Worm (Caenorhabditis elegans) whole organism, L1 larva: ENCODE results near the gene F41B4.1.

Experiments
- C04F5.9 ChIP-seq: sonication (generic microtip); optimal IDR thresholded peaks from 2 replicates; lab custom pipeline; 2016; ENCODE audit warnings: missing genetic modification characterization, missing compliant biosample characterization
- C16A3.4 ChIP-seq: fragments of 150-350 bp; optimal IDR thresholded peaks from 2 replicates; lab custom pipeline; 2014; ENCODE audit warnings: missing biosample characterization, missing genetic modification characterization
- F16B12.6 ChIP-seq: fragments of 150-350 bp; optimal IDR thresholded peaks from 2 replicates; lab custom pipeline; 2014; ENCODE audit warnings: missing biosample characterization, missing genetic modification characterization
- Y116A8C.19 ChIP-seq: sonication (generic microtip); optimal IDR thresholded peaks from 2 replicates; lab custom pipeline; 2016; ENCODE audit warnings: missing compliant biosample characterization, missing genetic modification characterization, borderline replicate concordance
- aly-2 ChIP-seq: fragments of 150-350 bp; optimal IDR thresholded peaks from 2 replicates; lab custom pipeline; 2014; ENCODE audit warnings: missing biosample characterization, missing genetic modification characterization
- blmp-1 ChIP-seq: fragments of 150-350 bp; optimal IDR thresholded peaks from 2 replicates; lab custom pipeline; 2014; ENCODE audit warnings: missing biosample characterization, missing genetic modification characterization
- ceh-63 ChIP-seq: fragments of 200-800 bp; sonication (Bioruptor generic); optimal IDR thresholded peaks from 2 replicates; lab custom pipeline; 2018; ENCODE audit warnings: mild to moderate bottlenecking, missing genetic modification characterization, missing compliant biosample characterization
- ceh-8 ChIP-seq: fragments of 200-800 bp; sonication (Bioruptor generic); optimal IDR thresholded peaks from 2 replicates; lab custom pipeline; 2018; ENCODE audit warnings: mild to moderate bottlenecking, missing genetic modification characterization, moderate library complexity, missing compliant biosample characterization
- dpl-1 ChIP-seq, 3 experiments: fragments of 150-350 bp in 2 of 3; sonication (generic microtip) in 1 of 3; optimal IDR thresholded peaks; 2 replicates each; lab custom pipeline; 2014 to 2017; ENCODE audit warnings: missing biosample characterization in 3 of 3, missing genetic modification characterization in 3 of 3, missing genetic modification reagents in 3 of 3
- dsc-1 ChIP-seq: sonication (generic microtip); optimal IDR thresholded peaks from 2 replicates; lab custom pipeline; 2016; ENCODE audit warnings: mild to moderate bottlenecking, missing genetic modification characterization, missing compliant biosample characterization
- egl-27 ChIP-seq, 2 experiments: fragments of 150-350 bp in 1 of 2; sonication (generic microtip); optimal IDR thresholded peaks; 3 replicates each; lab custom pipeline; 2017 to 2018; ENCODE audit warnings: missing biosample characterization in 2 of 2, missing genetic modification characterization in 2 of 2, missing genetic modification reagents in 2 of 2
- elt-2 ChIP-seq: sonication (generic microtip); optimal IDR thresholded peaks from 2 replicates; lab custom pipeline; 2016; ENCODE audit warnings: missing genetic modification characterization, mild to moderate bottlenecking, inconsistent platforms, missing compliant biosample characterization, missing genetic modification reagents
- fkh-4 ChIP-seq: sonication (generic microtip); optimal IDR thresholded peaks from 2 replicates; lab custom pipeline; 2016; ENCODE audit warnings: missing compliant biosample characterization, missing genetic modification characterization, borderline replicate concordance
- fkh-8 ChIP-seq: sonication (generic microtip); optimal IDR thresholded peaks from 2 replicates; lab custom pipeline; 2016; ENCODE audit warnings: mild to moderate bottlenecking, missing genetic modification characterization, missing compliant biosample characterization
- fos-1 ChIP-seq: fragments of 150-350 bp; optimal IDR thresholded peaks from 2 replicates; lab custom pipeline; 2014; ENCODE audit warnings: missing biosample characterization, missing genetic modification characterization
- hlh-17 ChIP-seq: fragments of 200-800 bp; sonication (Bioruptor generic); optimal IDR thresholded peaks from 2 replicates; lab custom pipeline; 2018; ENCODE audit warnings: missing genetic modification characterization, mild to moderate bottlenecking, missing compliant biosample characterization, moderate library complexity, borderline replicate concordance
- irx-1 ChIP-seq: sonication (generic microtip); optimal IDR thresholded peaks from 2 replicates; lab custom pipeline; 2016; ENCODE audit warnings: missing genetic modification characterization, missing compliant biosample characterization
- isw-1 ChIP-seq: fragments of 200-800 bp; sonication (Bioruptor generic); IDR thresholded peaks from 2 replicates; pipeline ENCODE4 v1.3.6; 2022; ENCODE audit warnings: missing genetic modification characterization, missing compliant biosample characterization
- jun-1 ChIP-seq: fragments of 150-350 bp; optimal IDR thresholded peaks from 2 replicates; lab custom pipeline; 2014; ENCODE audit warnings: missing biosample characterization, missing genetic modification reagents, missing genetic modification characterization
- lin-13 ChIP-seq: fragments of 150-350 bp; optimal IDR thresholded peaks from 2 replicates; lab custom pipeline; 2014; ENCODE audit warnings: missing biosample characterization, missing genetic modification reagents, missing genetic modification characterization
- lin-14 ChIP-seq: fragments of 200-800 bp; sonication (Bioruptor generic); optimal IDR thresholded peaks from 2 replicates; lab custom pipeline; 2018; ENCODE audit warnings: mild to moderate bottlenecking, missing genetic modification characterization, moderate library complexity, missing compliant biosample characterization
- lin-15B ChIP-seq: fragments of 150-350 bp; sonication (generic microtip); optimal IDR thresholded peaks from 3 replicates; lab custom pipeline; 2014; ENCODE audit warnings: missing biosample characterization, missing genetic modification characterization
- lin-35 ChIP-seq, 2 experiments: fragments of 150-350 bp; optimal IDR thresholded peaks; 2 replicates each; lab custom pipeline; 2014; ENCODE audit warnings: missing biosample characterization in 2 of 2, missing genetic modification characterization in 2 of 2, missing genetic modification reagents in 2 of 2
- lin-39 ChIP-seq: fragments of 150-350 bp; optimal IDR thresholded peaks from 2 replicates; lab custom pipeline; 2014; ENCODE audit warnings: missing biosample characterization, missing genetic modification reagents, missing genetic modification characterization
- lsy-2 ChIP-seq, 2 experiments: fragments of 150-350 bp; optimal IDR thresholded peaks; 2 replicates each; lab custom pipeline; 2014; ENCODE audit warnings: missing biosample characterization in 2 of 2, missing genetic modification characterization in 2 of 2
- mab-9 ChIP-seq: fragments of 200-800 bp; sonication (Bioruptor generic); IDR thresholded peaks from 2 replicates; pipeline ENCODE4 v1.3.6; 2022; ENCODE audit warnings: missing genetic modification reagents, missing genetic modification characterization, missing compliant biosample characterization
- mdl-1 ChIP-seq, 2 experiments: fragments of 150-350 bp; optimal IDR thresholded peaks; 2 replicates each; lab custom pipeline; 2014 to 2017; ENCODE audit warnings: missing biosample characterization in 2 of 2, missing genetic modification characterization in 2 of 2, inconsistent platforms in 1 of 2
- mep-1 ChIP-seq: fragments of 150-350 bp; optimal IDR thresholded peaks from 2 replicates; lab custom pipeline; 2014; ENCODE audit warnings: missing biosample characterization, missing genetic modification characterization
- nhr-19 ChIP-seq: fragments of 200-800 bp; sonication (Bioruptor generic); conservative IDR thresholded peaks from 2 replicates; pipeline ENCODE4 v1.3.6; 2022; ENCODE audit warnings: missing genetic modification characterization, missing compliant biosample characterization
- nhr-47 ChIP-seq: sonication (generic microtip); optimal IDR thresholded peaks from 2 replicates; lab custom pipeline; 2016; ENCODE audit warnings: mild to moderate bottlenecking, missing genetic modification characterization, moderate library complexity, missing compliant biosample characterization
- nhr-71 ChIP-seq: sonication (generic microtip); optimal IDR thresholded peaks from 2 replicates; lab custom pipeline; 2016; ENCODE audit warnings: mild to moderate bottlenecking, missing genetic modification characterization, moderate library complexity, missing compliant biosample characterization
- nhr-76 ChIP-seq: sonication (generic microtip); optimal IDR thresholded peaks from 2 replicates; lab custom pipeline; 2017; ENCODE audit warnings: missing biosample characterization, missing genetic modification characterization
- nhr-84 ChIP-seq: sonication (generic microtip); optimal IDR thresholded peaks from 2 replicates; lab custom pipeline; 2017; ENCODE audit warnings: missing biosample characterization, missing genetic modification characterization
- nhr-90 ChIP-seq: sonication (generic microtip); optimal IDR thresholded peaks from 2 replicates; lab custom pipeline; 2016; ENCODE audit warnings: mild to moderate bottlenecking, missing genetic modification characterization, missing compliant biosample characterization; ENCODE audit not compliant: poor library complexity
- pax-3 ChIP-seq: fragments of 200-800 bp; sonication (Bioruptor generic); optimal IDR thresholded peaks from 2 replicates; lab custom pipeline; 2018; ENCODE audit warnings: mild to moderate bottlenecking, missing genetic modification characterization, moderate library complexity, missing compliant biosample characterization
- pqm-1 ChIP-seq: sonication (generic microtip); optimal IDR thresholded peaks from 3 replicates; lab custom pipeline; 2017; ENCODE audit warnings: missing biosample characterization, missing genetic modification characterization
- rnt-1 ChIP-seq: sonication (generic microtip); optimal IDR thresholded peaks from 2 replicates; lab custom pipeline; 2016; ENCODE audit warnings: mild to moderate bottlenecking, missing genetic modification characterization, moderate library complexity, missing compliant biosample characterization
- skn-1 ChIP-seq: fragments of 150-350 bp; optimal IDR thresholded peaks from 2 replicates; lab custom pipeline; 2014; ENCODE audit warnings: missing biosample characterization, missing genetic modification characterization
- tlp-1 ChIP-seq: fragments of 150-350 bp; optimal IDR thresholded peaks from 2 replicates; lab custom pipeline; 2014; ENCODE audit warnings: missing biosample characterization, missing genetic modification characterization
- unc-130 ChIP-seq: fragments of 150-350 bp; optimal IDR thresholded peaks from 2 replicates; lab custom pipeline; 2017; ENCODE audit warnings: missing biosample characterization, missing genetic modification characterization, inconsistent platforms
- unc-86 ChIP-seq: sonication (generic microtip); optimal IDR thresholded peaks from 2 replicates; lab custom pipeline; 2016; ENCODE audit warnings: missing genetic modification characterization, missing compliant biosample characterization

Gene F41B4.1

DNA sequence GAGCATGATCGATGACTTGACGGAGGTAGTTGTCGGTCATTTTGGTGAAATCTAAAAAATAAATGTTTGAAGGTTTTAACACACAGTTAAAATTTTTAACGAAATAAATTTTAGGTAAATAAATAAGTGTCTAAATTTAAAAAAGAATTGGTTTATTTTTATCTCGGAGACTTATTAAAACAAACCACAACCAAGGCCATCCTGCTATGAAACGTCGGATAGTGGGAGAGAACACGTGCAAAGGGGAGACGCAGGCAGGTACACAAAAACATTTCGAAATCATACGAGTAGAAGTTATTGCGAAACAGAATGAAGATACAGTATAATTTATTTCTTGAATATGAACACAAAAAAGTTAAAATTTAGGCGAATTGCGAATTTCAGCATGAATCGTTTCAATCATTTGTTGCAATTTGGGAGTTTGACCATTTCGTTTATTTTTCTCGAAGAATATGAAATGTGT, 10.4 kb upstream of the F41B4.1 start, which contains the start of gene F41B4.3 (continued):
- TF ChIP-seq skn-1 (tag; lab: Kevin White, UChicago) (peak; percentile 61), dsc-1 (tag; lab: Kevin White, UChicago) (no peak), nhr-76 (tag; lab: Kevin White, UChicago) (no peak), tlp-1 (tag; lab: Kevin White, UChicago) (no peak), nhr-47 (tag; lab: Kevin White, UChicago) (peak; percentile 29), egl-27 (tag; optimal IDR thresholded peaks at IDR 0.05; lab: Kevin White, UChicago) (no peak), irx-1 (tag; lab: Kevin White, UChicago) (no peak), fkh-8 (tag; lab: Kevin White, UChicago) (no peak), C04F5.9 (tag; lab: Kevin White, UChicago) (no peak), nhr-19 (GFP tag; lab: Robert Waterston, UW) (no peak), mab-9 (no peak), unc-86 (no peak), lin-35 (GFP tag; optimal IDR thresholded peaks at IDR 0.05; lab: Kevin White, UChicago) (peak in 1 of 2 experiments; percentile 9), rnt-1 (tag; lab: Kevin White, UChicago) (peak; percentile 29), lin-15B (tag; lab: Kevin White, UChicago) (no peak), lin-13 (GFP tag; lab: Kevin White, UChicago) (no peak), lin-14 (GFP tag; lab: Kevin White, UChicago) (peak; percentile 61), Y116A8C.19 (no peak), hlh-17 (GFP tag; lab: Kevin White, UChicago) (no peak), C16A3.4 (tag; lab: Kevin White, UChicago) (no peak), mep-1 (tag; lab: Kevin White, UChicago) (peak; percentile 72), aly-2 (tag; lab: Kevin White, UChicago) (no peak), pax-3 (tag; lab: Kevin White, UChicago) (no peak), nhr-90 (tag; lab: Kevin White, UChicago) (peak; percentile 16), jun-1 (tag; lab: Kevin White, UChicago) (no peak), fos-1 (tag; lab: Kevin White, UChicago) (no peak), lsy-2 (tag; optimal IDR thresholded peaks at IDR 0.05; lab: Kevin White, UChicago) (peak; percentile 21 to 41), unc-130 (tag; lab: Kevin White, UChicago) (no peak), blmp-1 (tag; lab: Kevin White, UChicago) (peak; percentile 36), pqm-1 (tag; lab: Kevin White, UChicago) (no peak), nhr-71 (tag; lab: Kevin White, UChicago) (peak; percentile 48), ceh-8 (no peak), dpl-1 (GFP tag; optimal IDR thresholded peaks at IDR 0.05; lab: Kevin White, UChicago) (peak in 1 of 3 experiments; percentile 10), mdl-1 (tag; optimal IDR thresholded peaks at IDR 0.05; lab: Kevin White, UChicago) (peak in 1 of 2 experiments; percentile 54), elt-2 (tag; lab: Kevin White, UChicago) (no peak), nhr-84 (tag; lab: Kevin White, UChicago) (no peak)

DNA sequence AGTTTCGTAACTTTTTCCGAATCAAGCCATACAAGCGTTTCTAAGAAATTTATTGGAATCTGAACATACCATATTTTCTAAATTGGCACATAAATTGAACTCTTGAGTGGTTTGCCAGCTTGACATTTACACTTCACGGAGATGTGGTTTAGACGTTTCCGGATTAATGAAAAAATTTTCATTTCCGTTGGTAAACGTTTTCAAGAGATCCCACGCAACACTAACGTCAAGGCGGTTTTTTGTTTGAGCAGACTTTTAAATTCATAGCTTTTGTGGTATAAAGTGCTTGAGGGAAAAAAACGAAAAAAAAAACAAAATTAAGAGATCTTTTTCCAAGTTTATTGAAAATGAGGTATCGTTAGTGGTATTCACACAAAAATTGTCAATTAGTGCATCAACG, 9.5 kb upstream of the F41B4.1 start, which contains the start of gene F41B4.2:
F41B4.2 (minus strand) TSS at position 101 of the 400 bp plus-strand sequence.
- TF ChIP-seq fkh-4 (no peak), lin-39 (tag; lab: Kevin White, UChicago) (no peak), nhr-47 (tag; lab: Kevin White, UChicago) (no peak), ceh-63 (GFP tag; lab: Kevin White, UChicago) (no peak), F16B12.6 (tag; lab: Kevin White, UChicago) (no peak), blmp-1 (tag; lab: Kevin White, UChicago) (no peak), tlp-1 (tag; lab: Kevin White, UChicago) (no peak), isw-1 (no peak), C04F5.9 (tag; lab: Kevin White, UChicago) (no peak), unc-86 (no peak)
